Fruit fly (Drosophila melanogaster): ENCODE results near the gene Coq8.

DNA sequence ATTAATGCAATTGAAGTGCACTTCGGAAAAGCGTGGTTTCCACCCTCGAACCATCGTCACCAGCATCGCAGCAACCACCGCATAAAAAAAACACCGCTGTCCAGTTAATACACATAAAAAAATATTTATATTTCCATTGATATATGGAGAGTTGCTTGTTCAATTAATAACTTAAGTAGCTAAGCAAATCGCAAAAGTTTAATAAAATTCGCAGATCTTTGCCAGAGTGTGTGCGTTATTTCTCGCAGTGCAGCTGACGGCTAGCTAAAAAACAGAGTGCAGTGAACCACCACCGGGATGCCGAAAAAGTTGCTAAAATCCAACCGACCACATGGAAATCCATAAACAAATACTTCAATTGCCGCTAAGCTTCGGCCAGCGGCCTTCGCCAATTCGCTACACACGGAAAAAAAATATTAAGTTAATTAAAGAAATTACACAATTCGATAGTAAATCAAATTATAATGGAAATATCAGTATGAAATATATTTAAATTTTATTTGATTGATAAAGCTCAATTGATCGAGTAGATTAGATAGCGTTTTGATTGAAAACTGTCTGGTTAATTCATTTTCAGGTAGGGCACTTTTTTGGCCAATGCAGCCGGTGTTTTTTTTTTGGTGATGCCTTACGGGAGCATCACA lies 22.5 kb upstream of the Coq8 start:
- no peak for TF ChIP-seq insv (optimal IDR thresholded peaks at IDR 0.05)
- no peak for TF ChIP-seq Sin3A (optimal IDR thresholded peaks at IDR 0.05)
- no peak for TF ChIP-seq ttk (optimal IDR thresholded peaks at IDR 0.05)
- TF ChIP-seq Myc (optimal IDR thresholded peaks at IDR 0.05): no peak
